Fruit fly (Drosophila melanogaster): Measurements from ENCODE around the gene z.
A peak's percentile ranks its signal among the peaks of the same experiment; 100 is the strongest.

The z gene

dm6 chrX:2443798-2444197 is 3.8 kb upstream of the z start, which contains the start of gene tko (continued):
- peak; percentile 88 to 99 for TF ChIP-seq crp (GFP tag; optimal IDR thresholded peaks at IDR 0.05)
- TF ChIP-seq inv (GFP tag; IDR thresholded peaks at IDR 0.05; ENCODE audit: partially characterized antibody): peak; percentile 96
- TF ChIP-seq CG33213 (GFP tag; optimal IDR thresholded peaks at IDR 0.05): peak; percentile 62
- no peak for TF ChIP-seq Hr78 (GFP tag; optimal IDR thresholded peaks at IDR 0.05)
- peak; percentile 86 for TF ChIP-seq ato (GFP tag; IDR thresholded peaks at IDR 0.05; ENCODE audit: partially characterized antibody)
- TF ChIP-seq CG13624 (GFP tag; optimal IDR thresholded peaks at IDR 0.05): peak; percentile 30
- TF ChIP-seq CG12659 (GFP tag; optimal IDR thresholded peaks at IDR 0.05): peak; percentile 48
- TF ChIP-seq pan (optimal IDR thresholded peaks at IDR 0.05): no peak
- TF ChIP-seq pan (GFP tag; optimal IDR thresholded peaks at IDR 0.05 in 1 of 2, IDR thresholded peaks at IDR 0.05 in 1 of 2): peak in 1 of 2 experiments; percentile 32
- TF ChIP-seq Fer3 (tag; optimal IDR thresholded peaks at IDR 0.05): no peak
- TF ChIP-seq CG1647 (GFP tag; optimal IDR thresholded peaks at IDR 0.05): peak; percentile 41
- TF ChIP-seq vvl (GFP tag; IDR thresholded peaks at IDR 0.05): peak; percentile 59; the same call in 1 of the 2 replicates
- peak; percentile 72 for TF ChIP-seq scrt (GFP tag; optimal IDR thresholded peaks at IDR 0.05)
- TF ChIP-seq CG9932 (GFP tag; IDR thresholded peaks at IDR 0.05): peak; percentile 67
- TF ChIP-seq Ada2b (GFP tag; IDR thresholded peaks at IDR 0.05): no peak
- TF ChIP-seq CG17361 (GFP tag; IDR thresholded peaks at IDR 0.05): 0 out of 3 replicates have a peak, but pooled peaks have one; percentile 11
- TF ChIP-seq vfl (GFP tag; optimal IDR thresholded peaks at IDR 0.05): peak; percentile 31
- TF ChIP-seq CG17829 (tag; optimal IDR thresholded peaks at IDR 0.05): peak; percentile 55
- no peak for TF ChIP-seq CG18476 (GFP tag; optimal IDR thresholded peaks at IDR 0.05)
- peak; percentile 80 for TF ChIP-seq CG15514 (GFP tag; optimal IDR thresholded peaks at IDR 0.05)
- no peak for TF ChIP-seq Dfd (GFP tag; optimal IDR thresholded peaks at IDR 0.05)
- TF ChIP-seq az2 (GFP tag; optimal IDR thresholded peaks at IDR 0.05): no peak
- peak; percentile 64 for TF ChIP-seq sens (GFP tag)
- TF ChIP-seq CG10979 (tag; optimal IDR thresholded peaks at IDR 0.05): peak; percentile 9
- TF ChIP-seq row (GFP tag; IDR thresholded peaks at IDR 0.05): peak; percentile 40; the same call in 2 of the 3 replicates
- peak; percentile 4 for TF ChIP-seq ems (GFP tag; optimal IDR thresholded peaks at IDR 0.05)

- TF ChIP-seq bsh (GFP tag; optimal IDR thresholded peaks at IDR 0.05) (peak in 1 of 2 experiments; percentile 56), nau (GFP tag; optimal IDR thresholded peaks at IDR 0.05) (no peak)
Measured at dm6 chrX:2452734-2453133, 5.2 kb downstream of the z start.

- no peak for TF ChIP-seq Dfd (GFP tag; optimal IDR thresholded peaks at IDR 0.05)
- TF ChIP-seq CG30403 (GFP tag; optimal IDR thresholded peaks at IDR 0.05): no peak
- TF ChIP-seq sens (GFP tag): peak; percentile 34
- TF ChIP-seq CG11504 (tag; optimal IDR thresholded peaks at IDR 0.05): peak; percentile 97
- TF ChIP-seq Ets65A (GFP tag): peak; percentile 66
- peak; percentile 39 for TF ChIP-seq D (optimal IDR thresholded peaks at IDR 0.05)
- no peak for TF ChIP-seq D (GFP tag; optimal IDR thresholded peaks at IDR 0.05)
Measured at dm6 chrX:2453772-2454171, 6.2 kb downstream of the z start.

- TF ChIP-seq gce (GFP tag; IDR thresholded peaks at IDR 0.05): no peak
- no peak for TF ChIP-seq Doc3 (GFP tag; IDR thresholded peaks at IDR 0.05; ENCODE audit: partially characterized antibody)
- peak; percentile 9 for TF ChIP-seq CG2712 (tag; optimal IDR thresholded peaks at IDR 0.05)
- no peak for TF ChIP-seq bcd (GFP tag; optimal IDR thresholded peaks at IDR 0.05)
- TF ChIP-seq wdn (GFP tag; IDR thresholded peaks at IDR 0.05): no peak
- TF ChIP-seq CG6654 (GFP tag; optimal IDR thresholded peaks at IDR 0.05): no peak
- TF ChIP-seq sisA (GFP tag; IDR thresholded peaks at IDR 0.05): no peak
- no peak for TF ChIP-seq ash1 (GFP tag; optimal IDR thresholded peaks at IDR 0.05)
- no peak for TF ChIP-seq CG32532 (GFP tag; IDR thresholded peaks at IDR 0.05)
- peak; percentile 37; the same call in 2 of the 3 replicates for TF ChIP-seq dysf (GFP tag; IDR thresholded peaks at IDR 0.05)
- no peak for TF ChIP-seq gcm (GFP tag; optimal IDR thresholded peaks at IDR 0.05)
- TF ChIP-seq BtbVII (GFP tag; optimal IDR thresholded peaks at IDR 0.05): no peak
- no peak for TF ChIP-seq Hr3 (GFP tag; optimal IDR thresholded peaks at IDR 0.05)
- peak; percentile 73; the same call in 2 of the 3 replicates for TF ChIP-seq CG17361 (GFP tag; IDR thresholded peaks at IDR 0.05)
Measured at dm6 chrX:2455337-2456246, 8.0 kb downstream of the z start.
